Worm (Caenorhabditis elegans) whole organism, young adult: ENCODE results near the gene C14A6.12.
A peak's percentile ranks its signal among the peaks of the same experiment; 100 is the strongest.

ENCODE experiments used
- attf-5 ChIP-seq: fragments of 200-800 bp; sonication (Bioruptor generic); optimal IDR thresholded peaks from 2 replicates; lab custom pipeline; 2018; ENCODE audit warnings: mild to moderate bottlenecking, missing genetic modification characterization, missing compliant biosample characterization
- cebp-1 ChIP-seq, 2 experiments: fragments of 200-800 bp in 1 of 2; sonication (Bioruptor generic) in 1 of 2; sonication (generic microtip) in 1 of 2; IDR thresholded peaks in 1 of 2; optimal IDR thresholded peaks in 1 of 2; 2 replicates each; pipeline versions ENCODE4 v1.3.6 to Lab custom; 2017 to 2022; ENCODE audit warnings: missing compliant biosample characterization in 2 of 2, missing genetic modification characterization in 2 of 2, mild to moderate bottlenecking in 1 of 2, missing genetic modification reagents in 1 of 2, moderate library complexity in 1 of 2
- mcd-1 ChIP-seq: fragments of 200-800 bp; sonication (Bioruptor generic); IDR thresholded peaks from 2 replicates; pipeline ENCODE4 v1.3.6; 2022; ENCODE audit warnings: missing genetic modification reagents, missing genetic modification characterization, missing compliant biosample characterization

C14A6.12 gene

DNA sequence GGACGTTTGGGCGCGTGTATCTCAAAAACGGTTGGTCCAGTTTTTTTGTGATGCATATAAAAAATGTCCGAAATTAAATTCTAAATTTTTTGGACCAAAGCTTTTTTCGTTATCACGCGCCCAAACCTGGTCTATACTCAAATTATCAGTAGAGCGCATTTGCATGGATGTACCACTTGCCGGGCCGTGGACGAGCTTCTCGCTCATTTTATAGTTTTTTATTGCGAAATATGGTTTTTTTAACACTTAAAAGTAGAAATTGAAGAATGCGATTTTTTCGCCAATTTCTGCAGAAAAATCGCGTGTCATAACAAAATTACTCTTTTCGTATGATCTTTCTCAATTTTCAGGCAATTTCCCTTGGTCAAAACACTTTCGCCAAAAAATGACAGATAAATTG is 47.4 kb downstream of the C14A6.12 start:
- TF ChIP-seq attf-5 (GFP tag; lab: Kevin White, UChicago) = peak; percentile 13
- peak; percentile 93 for TF ChIP-seq cebp-1 (GFP tag; IDR thresholded peaks at IDR 0.05; lab: Robert Waterston, UW)
- peak; percentile 90 for TF ChIP-seq cebp-1 (tag; optimal IDR thresholded peaks at IDR 0.05; lab: Kevin White, UChicago)
- peak; percentile 83 for TF ChIP-seq mcd-1 (GFP tag; lab: Robert Waterston, UW)
